Fruit fly (Drosophila melanogaster): Measurements from ENCODE around the gene Nepl19.

Nepl19 gene

dm6 chr3R:28844611-28845376 is 35.1 kb downstream of the Nepl19 start, which contains the start of the genes Apc and spg (continued):
- TF ChIP-seq CG16779 (GFP tag; IDR thresholded peaks at IDR 0.05) (no peak), CG8944 (GFP tag; optimal IDR thresholded peaks at IDR 0.05) (no peak), CG12219 (GFP tag; optimal IDR thresholded peaks at IDR 0.05) (peak; percentile 63), Hr39 (optimal IDR thresholded peaks at IDR 0.05) (no peak), Hr78 (GFP tag; optimal IDR thresholded peaks at IDR 0.05) (no peak), da (GFP tag; optimal IDR thresholded peaks at IDR 0.05) (peak; percentile 29), CG1602 (GFP tag; optimal IDR thresholded peaks at IDR 0.05) (no peak), mld (GFP tag; IDR thresholded peaks at IDR 0.05; ENCODE audit: partially characterized antibody) (0 out of 3 replicates have a peak, but pooled peaks have one; percentile 19), Aef1 (GFP tag; IDR thresholded peaks at IDR 0.05) (peak; percentile 77), CG8359 (GFP tag; optimal IDR thresholded peaks at IDR 0.05; ENCODE audit: borderline replicate concordance) (peak; percentile 42), peb (GFP tag; IDR thresholded peaks at IDR 0.05) (no peak), ranshi (GFP tag; IDR thresholded peaks at IDR 0.05) (peak; percentile 50; the same call in 1 of the 2 replicates), Pdp1 (GFP tag; optimal IDR thresholded peaks at IDR 0.05) (peak; percentile 25 to 49), Mad (GFP tag; optimal IDR thresholded peaks at IDR 0.05) (no peak), lola (GFP tag; optimal IDR thresholded peaks at IDR 0.05) (peak in 1 of 3 experiments; percentile 43), CG7786 (GFP tag; optimal IDR thresholded peaks at IDR 0.05) (peak; percentile 7), sc (optimal IDR thresholded peaks at IDR 0.05) (no peak), sc (GFP tag; optimal IDR thresholded peaks at IDR 0.05) (no peak), Oli (tag; optimal IDR thresholded peaks at IDR 0.05) (peak; percentile 4), CG9437 (GFP tag; optimal IDR thresholded peaks at IDR 0.05) (no peak), BtbVII (GFP tag; optimal IDR thresholded peaks at IDR 0.05) (peak; percentile 74), Antp (GFP tag; optimal IDR thresholded peaks at IDR 0.05) (no peak), bowl (GFP tag; IDR thresholded peaks at IDR 0.05) (no peak; the same call in 1 of the 2 replicates), p53 (GFP tag; optimal IDR thresholded peaks at IDR 0.05) (no peak), gt (GFP tag; IDR thresholded peaks at IDR 0.05) (no peak), CG10209 (GFP tag; optimal IDR thresholded peaks at IDR 0.05) (peak; percentile 19), CG13123 (GFP tag; optimal IDR thresholded peaks at IDR 0.05) (no peak), chm (GFP tag; IDR thresholded peaks at IDR 0.05) (peak; percentile 70), tll (GFP tag; optimal IDR thresholded peaks at IDR 0.05) (no peak), slp2 (GFP tag; optimal IDR thresholded peaks at IDR 0.05) (peak; percentile 17), CG14441 (GFP tag; IDR thresholded peaks at IDR 0.05) (no peak), CG4282 (GFP tag; optimal IDR thresholded peaks at IDR 0.05) (no peak), PHDP (tag; optimal IDR thresholded peaks at IDR 0.05) (peak; percentile 53), az2 (GFP tag; optimal IDR thresholded peaks at IDR 0.05) (peak; percentile 29), chif (GFP tag; optimal IDR thresholded peaks at IDR 0.05) (peak in 1 of 2 experiments; percentile 7), CG17328 (GFP tag; IDR thresholded peaks at IDR 0.05) (0 out of 2 replicates have a peak, but pooled peaks have one; percentile 4), Trl (optimal IDR thresholded peaks at IDR 0.05) (no peak), Trl (GFP tag; optimal IDR thresholded peaks at IDR 0.05) (peak; percentile 48), CG15514 (GFP tag; optimal IDR thresholded peaks at IDR 0.05) (peak; percentile 64), CG14965 (GFP tag; optimal IDR thresholded peaks at IDR 0.05; ENCODE audit: borderline replicate concordance) (no peak), Vsx1 (GFP tag; optimal IDR thresholded peaks at IDR 0.05) (peak; percentile 45), CG1233 (GFP tag; optimal IDR thresholded peaks at IDR 0.05) (peak; percentile 19), CG8388 (GFP tag; optimal IDR thresholded peaks at IDR 0.05) (no peak), cwo (GFP tag; optimal IDR thresholded peaks at IDR 0.05) (no peak), CG11723 (GFP tag; optimal IDR thresholded peaks at IDR 0.05) (peak; percentile 51), dimm (GFP tag; IDR thresholded peaks at IDR 0.05) (no peak), trem (tag; optimal IDR thresholded peaks at IDR 0.05) (peak; percentile 51), pzg (GFP tag; optimal IDR thresholded peaks at IDR 0.05) (peak; percentile 93), stc (GFP tag; IDR thresholded peaks at IDR 0.05) (peak; percentile 55; the same call in 1 of the 2 replicates)

Data from whole organism, embryonic.